Worm (Caenorhabditis elegans) whole organism, L1 larva: ENCODE measurements around the gene Y45F3A.4.
A peak's percentile ranks its signal among the peaks of the same experiment; 100 is the strongest.

Experiments used
- C04F5.9 ChIP-seq: sonication (generic microtip); optimal IDR thresholded peaks from 2 replicates; lab custom pipeline; 2016; ENCODE audit warnings: missing genetic modification characterization, missing compliant biosample characterization
- C16A3.4 ChIP-seq: fragments of 150-350 bp; optimal IDR thresholded peaks from 2 replicates; lab custom pipeline; 2014; ENCODE audit warnings: missing biosample characterization, missing genetic modification characterization
- C34B4.2 ChIP-seq: sonication (generic microtip); optimal IDR thresholded peaks from 2 replicates; lab custom pipeline; 2017; ENCODE audit warnings: mild to moderate bottlenecking, missing genetic modification characterization, missing compliant biosample characterization
- Y116A8C.19 ChIP-seq: sonication (generic microtip); optimal IDR thresholded peaks from 2 replicates; lab custom pipeline; 2016; ENCODE audit warnings: missing compliant biosample characterization, missing genetic modification characterization, borderline replicate concordance
- aha-1 ChIP-seq: fragments of 150-350 bp; optimal IDR thresholded peaks from 2 replicates; lab custom pipeline; 2014; ENCODE audit warnings: missing biosample characterization, missing genetic modification characterization
- alr-1 ChIP-seq: fragments of 200-800 bp; sonication (Bioruptor generic); optimal IDR thresholded peaks from 2 replicates; lab custom pipeline; 2018; ENCODE audit warnings: borderline replicate concordance, mild to moderate bottlenecking, missing genetic modification characterization, missing compliant biosample characterization
- ama-1 ChIP-seq: fragments of 150-350 bp; optimal IDR thresholded peaks from 2 replicates; lab custom pipeline; 2014
- ces-1 ChIP-seq: fragments of 150-350 bp; optimal IDR thresholded peaks from 2 replicates; lab custom pipeline; 2014; ENCODE audit warnings: missing biosample characterization, missing genetic modification reagents, missing genetic modification characterization
- efl-3 ChIP-seq: fragments of 200-800 bp; sonication (Bioruptor generic); optimal IDR thresholded peaks from 2 replicates; lab custom pipeline; 2018; ENCODE audit warnings: mild to moderate bottlenecking, missing genetic modification characterization, missing compliant biosample characterization
- fkh-10 ChIP-seq: sonication (generic microtip); optimal IDR thresholded peaks from 2 replicates; lab custom pipeline; 2017; ENCODE audit warnings: missing biosample characterization, missing genetic modification reagents, missing genetic modification characterization
- fkh-4 ChIP-seq: sonication (generic microtip); optimal IDR thresholded peaks from 2 replicates; lab custom pipeline; 2016; ENCODE audit warnings: missing compliant biosample characterization, missing genetic modification characterization, borderline replicate concordance
- fos-1 ChIP-seq: fragments of 150-350 bp; optimal IDR thresholded peaks from 2 replicates; lab custom pipeline; 2014; ENCODE audit warnings: missing biosample characterization, missing genetic modification characterization
- hlh-4 ChIP-seq: sonication (generic microtip); optimal IDR thresholded peaks from 2 replicates; lab custom pipeline; 2016; ENCODE audit warnings: mild to moderate bottlenecking, missing genetic modification characterization, missing compliant biosample characterization
- jun-1 ChIP-seq: fragments of 150-350 bp; optimal IDR thresholded peaks from 2 replicates; lab custom pipeline; 2014; ENCODE audit warnings: missing biosample characterization, missing genetic modification reagents, missing genetic modification characterization
- lin-13 ChIP-seq: fragments of 150-350 bp; optimal IDR thresholded peaks from 2 replicates; lab custom pipeline; 2014; ENCODE audit warnings: missing biosample characterization, missing genetic modification reagents, missing genetic modification characterization
- lin-14 ChIP-seq: fragments of 200-800 bp; sonication (Bioruptor generic); optimal IDR thresholded peaks from 2 replicates; lab custom pipeline; 2018; ENCODE audit warnings: mild to moderate bottlenecking, missing genetic modification characterization, moderate library complexity, missing compliant biosample characterization
- lin-15B ChIP-seq: fragments of 150-350 bp; sonication (generic microtip); optimal IDR thresholded peaks from 3 replicates; lab custom pipeline; 2014; ENCODE audit warnings: missing biosample characterization, missing genetic modification characterization
- lin-39 ChIP-seq: fragments of 150-350 bp; optimal IDR thresholded peaks from 2 replicates; lab custom pipeline; 2014; ENCODE audit warnings: missing biosample characterization, missing genetic modification reagents, missing genetic modification characterization
- lir-3 ChIP-seq: sonication (generic microtip); optimal IDR thresholded peaks from 2 replicates; lab custom pipeline; 2016; ENCODE audit warnings: mild to moderate bottlenecking, missing genetic modification characterization, moderate library complexity, missing compliant biosample characterization; ENCODE audit not compliant: poor library complexity
- mab-9 ChIP-seq: fragments of 200-800 bp; sonication (Bioruptor generic); IDR thresholded peaks from 2 replicates; pipeline ENCODE4 v1.3.6; 2022; ENCODE audit warnings: missing genetic modification reagents, missing genetic modification characterization, missing compliant biosample characterization
- nhr-12 ChIP-seq: sonication (generic microtip); optimal IDR thresholded peaks from 2 replicates; lab custom pipeline; 2017; ENCODE audit warnings: missing biosample characterization, missing genetic modification characterization
- nhr-237 ChIP-seq: fragments of 150-350 bp; optimal IDR thresholded peaks from 2 replicates; lab custom pipeline; 2014; ENCODE audit warnings: missing biosample characterization, missing genetic modification characterization
- nhr-77 ChIP-seq: fragments of 150-350 bp; optimal IDR thresholded peaks from 2 replicates; lab custom pipeline; 2014; ENCODE audit warnings: missing biosample characterization, missing genetic modification characterization
- nhr-84 ChIP-seq: sonication (generic microtip); optimal IDR thresholded peaks from 2 replicates; lab custom pipeline; 2017; ENCODE audit warnings: missing biosample characterization, missing genetic modification characterization
- nhr-85 ChIP-seq: sonication (generic microtip); peaks from one replicate; lab custom pipeline; 2016; ENCODE audit warnings: missing genetic modification characterization, inconsistent platforms, missing compliant biosample characterization
- pag-3 ChIP-seq: sonication (generic microtip); optimal IDR thresholded peaks from 2 replicates; lab custom pipeline; 2017; ENCODE audit warnings: missing genetic modification characterization, mild to moderate bottlenecking, missing compliant biosample characterization, antibody characterized with exemption, borderline replicate concordance; ENCODE audit not compliant: insufficient read depth
- pax-3 ChIP-seq: fragments of 200-800 bp; sonication (Bioruptor generic); optimal IDR thresholded peaks from 2 replicates; lab custom pipeline; 2018; ENCODE audit warnings: mild to moderate bottlenecking, missing genetic modification characterization, moderate library complexity, missing compliant biosample characterization
- rnt-1 ChIP-seq: sonication (generic microtip); optimal IDR thresholded peaks from 2 replicates; lab custom pipeline; 2016; ENCODE audit warnings: mild to moderate bottlenecking, missing genetic modification characterization, moderate library complexity, missing compliant biosample characterization
- skn-1 ChIP-seq: fragments of 150-350 bp; optimal IDR thresholded peaks from 2 replicates; lab custom pipeline; 2014; ENCODE audit warnings: missing biosample characterization, missing genetic modification characterization
- snpc-4 ChIP-seq: fragments of 150-350 bp; optimal IDR thresholded peaks from 2 replicates; lab custom pipeline; 2014; ENCODE audit warnings: missing biosample characterization, missing genetic modification characterization
- unc-130 ChIP-seq: fragments of 150-350 bp; optimal IDR thresholded peaks from 2 replicates; lab custom pipeline; 2017; ENCODE audit warnings: missing biosample characterization, missing genetic modification characterization, inconsistent platforms
- unc-86 ChIP-seq: sonication (generic microtip); optimal IDR thresholded peaks from 2 replicates; lab custom pipeline; 2016; ENCODE audit warnings: missing genetic modification characterization, missing compliant biosample characterization
- vab-15 ChIP-seq: sonication (generic microtip); optimal IDR thresholded peaks from 2 replicates; lab custom pipeline; 2017; ENCODE audit warnings: missing genotype, mild to moderate bottlenecking, missing genetic modification characterization, missing compliant biosample characterization
- zag-1 ChIP-seq: fragments of 150-350 bp; optimal IDR thresholded peaks from 2 replicates; lab custom pipeline; 2014; ENCODE audit warnings: missing biosample characterization, missing genetic modification characterization
- zip-4 ChIP-seq: fragments of 200-800 bp; sonication (Bioruptor generic); optimal IDR thresholded peaks from 2 replicates; lab custom pipeline; 2018; ENCODE audit warnings: mild to moderate bottlenecking, missing genetic modification characterization, moderate library complexity, missing compliant biosample characterization
- ztf-4 ChIP-seq: fragments of 150-350 bp; optimal IDR thresholded peaks from 2 replicates; lab custom pipeline; 2014; ENCODE audit warnings: missing biosample characterization, missing genetic modification characterization

Gene Y45F3A.4

DNA sequence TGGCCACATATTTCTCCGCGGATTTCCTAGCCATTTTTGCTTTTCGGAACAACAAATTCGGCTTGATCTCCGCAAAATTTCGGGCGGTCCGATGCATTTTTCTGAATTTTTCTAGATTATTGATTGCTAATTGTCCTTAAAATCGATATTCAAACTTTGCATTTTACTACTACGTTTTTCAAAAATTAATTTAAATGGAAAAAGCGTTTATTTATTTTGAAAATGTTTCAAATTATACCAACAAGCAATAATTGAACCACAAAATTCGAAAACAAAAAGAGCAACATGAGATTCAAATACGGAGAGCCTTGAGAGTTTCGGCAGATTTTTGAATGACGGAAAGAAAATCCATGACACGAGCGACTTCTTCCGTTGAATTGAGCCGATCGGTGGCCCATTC is 19.8 kb upstream of the Y45F3A.4 start, which contains the start of gene Y45F3A.9:
Gene Y45F3A.9 (minus strand): TSS at position 101 of the 400 bp plus-strand sequence.
- TF ChIP-seq skn-1 (tag; lab: Kevin White, UChicago), result no peak
- no peak for TF ChIP-seq nhr-77 (tag; lab: Kevin White, UChicago)
- no peak for TF ChIP-seq C04F5.9 (tag; lab: Kevin White, UChicago)
- no peak for TF ChIP-seq hlh-4 (tag; lab: Kevin White, UChicago)
- no peak for TF ChIP-seq Y116A8C.19
- TF ChIP-seq unc-130 (tag; lab: Kevin White, UChicago), result no peak
- TF ChIP-seq zip-4 (GFP tag; lab: Kevin White, UChicago), result no peak
- no peak for TF ChIP-seq unc-86
- no peak for TF ChIP-seq nhr-85
- no peak for TF ChIP-seq ces-1 (GFP tag; lab: Kevin White, UChicago)
- TF ChIP-seq lin-39 (tag; lab: Kevin White, UChicago), result no peak
- TF ChIP-seq vab-15, result no peak
- no peak for TF ChIP-seq alr-1 (tag; lab: Kevin White, UChicago)
- TF ChIP-seq snpc-4 (tag; lab: Kevin White, UChicago), result no peak

DNA sequence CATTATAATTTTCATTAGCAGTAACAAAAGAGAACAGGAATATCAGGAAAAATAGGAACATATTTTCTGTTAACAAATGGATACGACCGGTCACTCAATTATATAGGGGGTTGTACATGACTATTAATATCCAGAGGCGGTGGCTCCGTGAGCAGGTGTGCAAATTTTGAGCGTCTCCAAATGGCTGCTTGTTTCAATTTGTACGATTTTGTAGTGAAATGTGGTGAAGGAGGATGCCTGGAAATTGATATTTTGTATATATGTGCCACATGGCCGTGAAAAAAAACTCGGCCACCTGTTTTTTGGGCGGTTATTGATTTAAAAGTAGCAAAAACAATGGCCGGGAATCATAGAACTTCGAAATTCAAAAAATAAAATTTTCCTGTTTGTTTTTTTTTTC is 17.5 kb upstream of the Y45F3A.4 start, which contains the start of gene Y45F3A.8:
Gene Y45F3A.8 (minus strand): TSS at position 101 of the 400 bp plus-strand sequence.
- TF ChIP-seq pag-3, result no peak
- no peak for TF ChIP-seq lin-13 (GFP tag; lab: Kevin White, UChicago)
- TF ChIP-seq nhr-84, result no peak
- TF ChIP-seq ama-1 (lab: Kevin White, UChicago), result no peak
- no peak for TF ChIP-seq lin-39 (tag; lab: Kevin White, UChicago)
- no peak for TF ChIP-seq C16A3.4 (tag; lab: Kevin White, UChicago)
- TF ChIP-seq snpc-4 (tag; lab: Kevin White, UChicago), result no peak

DNA sequence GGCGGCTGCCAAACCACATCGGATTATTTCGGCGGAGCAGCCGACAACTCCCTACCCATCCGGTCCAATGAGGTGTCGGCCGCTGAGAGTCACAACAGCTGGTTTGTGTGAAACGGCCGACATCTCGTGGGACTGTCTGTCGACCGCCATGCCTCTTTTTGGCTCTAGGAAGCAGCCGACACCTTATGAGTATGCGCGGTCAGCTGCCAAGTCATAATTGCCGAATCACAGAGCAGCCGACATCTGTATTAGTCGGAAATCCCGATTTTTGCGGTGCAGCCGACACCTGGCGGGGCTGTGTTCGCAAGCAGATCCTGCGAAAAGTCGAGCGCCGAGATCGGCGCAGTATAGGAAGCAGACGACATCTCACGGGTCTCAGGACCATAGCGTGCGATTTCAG is 16.9 kb upstream of the Y45F3A.4 start:
- TF ChIP-seq ama-1 (lab: Kevin White, UChicago) (no peak), efl-3 (GFP tag; lab: Kevin White, UChicago) (no peak), mab-9 (no peak), nhr-84 (no peak), lin-15B (tag; lab: Kevin White, UChicago) (no peak), pag-3 (no peak), fkh-4 (tag; lab: Kevin White, UChicago) (no peak), pax-3 (no peak), C34B4.2 (tag; lab: Kevin White, UChicago) (no peak), rnt-1 (tag; lab: Kevin White, UChicago) (no peak), zag-1 (tag; lab: Kevin White, UChicago) (no peak), aha-1 (tag; lab: Kevin White, UChicago) (no peak)
- TF ChIP-seq, all 84 proteins: peak for 0

DNA sequence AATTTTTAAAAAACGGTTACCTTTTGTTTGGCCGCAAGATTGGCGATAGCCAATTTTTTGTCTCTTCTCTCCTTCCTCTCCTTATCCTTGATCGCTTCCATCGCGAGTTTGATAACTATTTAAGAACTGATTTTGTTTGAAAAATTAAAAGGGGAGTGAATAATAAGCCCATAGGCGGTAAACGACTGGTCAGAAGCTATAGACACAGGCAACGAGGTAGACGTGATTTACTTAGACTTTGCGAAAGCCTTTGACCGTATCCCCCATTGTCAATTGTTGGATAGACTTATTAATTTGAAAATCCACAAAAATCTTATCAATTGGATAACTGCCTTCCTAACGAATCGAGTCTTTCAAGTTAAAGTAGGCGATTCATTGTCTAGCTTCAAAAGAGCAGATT is 11.0 kb upstream of the Y45F3A.4 start, which contains the start of gene Y45F3A.5:
Gene Y45F3A.5 (minus strand): TSS at position 101 of the 400 bp plus-strand sequence.
- TF ChIP-seq fos-1 (tag; lab: Kevin White, UChicago), result no peak
- TF ChIP-seq lir-3 (tag; lab: Kevin White, UChicago), result no peak
- no peak for TF ChIP-seq nhr-12 (tag; lab: Kevin White, UChicago)
- TF ChIP-seq nhr-85, result no peak
- TF ChIP-seq lin-14 (GFP tag; lab: Kevin White, UChicago), result no peak
- TF ChIP-seq skn-1 (tag; lab: Kevin White, UChicago), result no peak
- TF ChIP-seq ztf-4 (tag; lab: Kevin White, UChicago), result no peak
- no peak for TF ChIP-seq unc-130 (tag; lab: Kevin White, UChicago)

DNA sequence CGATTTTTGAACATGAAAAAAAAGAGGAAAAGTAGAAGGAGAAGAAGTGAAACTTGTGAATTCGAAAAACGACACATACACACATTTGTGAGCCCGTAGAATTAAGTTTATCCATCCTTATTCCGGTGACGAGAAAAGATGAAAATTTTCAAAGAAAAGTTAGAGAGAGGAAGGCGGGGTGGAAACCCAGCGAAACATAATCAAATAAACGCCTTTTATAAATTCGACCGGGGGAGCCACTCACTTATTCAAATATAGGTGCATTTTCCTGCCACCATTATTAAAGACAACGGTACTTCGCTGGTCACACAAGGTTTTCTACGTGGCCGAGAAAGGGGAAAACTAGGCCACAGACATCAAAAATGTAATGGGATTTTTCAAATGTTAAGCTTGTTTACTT is 8.3 kb upstream of the Y45F3A.4 start:
- TF ChIP-seq hlh-4 (tag; lab: Kevin White, UChicago), result no peak
- peak; percentile 40 for TF ChIP-seq fkh-10 (GFP tag; lab: Kevin White, UChicago)
- no peak for TF ChIP-seq efl-3 (GFP tag; lab: Kevin White, UChicago)
- TF ChIP-seq jun-1, result no peak
- TF ChIP-seq nhr-237 (tag; lab: Kevin White, UChicago), result no peak
